Worm (Caenorhabditis elegans) whole organism, midembryonic: Measurements from ENCODE around the gene ech-5.

ENCODE experiments used
- T22C8.4 ChIP-seq: fragments of 200-800 bp; sonication (Bioruptor generic); IDR thresholded peaks from 2 replicates; pipeline ENCODE4 v1.3.6; 2022; ENCODE audit warnings: missing genetic modification characterization, missing compliant biosample characterization
- cog-1 ChIP-seq: sonication (generic microtip); optimal IDR thresholded peaks from 2 replicates; lab custom pipeline; 2016; ENCODE audit warnings: missing genetic modification characterization, missing compliant biosample characterization
- flt-1 ChIP-seq: fragments of 200-800 bp; sonication (Bioruptor generic); IDR thresholded peaks from 2 replicates; pipeline ENCODE4 v1.3.6; 2022; ENCODE audit warnings: missing genetic modification characterization, missing compliant biosample characterization
- klf-2 ChIP-seq: fragments of 200-800 bp; sonication (Bioruptor generic); conservative IDR thresholded peaks from 2 replicates; pipeline ENCODE4 v1.3.6; 2022; ENCODE audit warnings: missing genetic modification reagents, missing genetic modification characterization, missing compliant biosample characterization
- med-1 ChIP-seq: sonication (generic microtip); optimal IDR thresholded peaks from 2 replicates; lab custom pipeline; 2017; ENCODE audit warnings: missing genetic modification characterization, mild to moderate bottlenecking, missing compliant biosample characterization, antibody characterized with exemption, missing genetic modification reagents; ENCODE audit not compliant: insufficient read depth
- tab-1 ChIP-seq: fragments of 200-800 bp; sonication (Bioruptor generic); IDR thresholded peaks from 2 replicates; pipeline ENCODE4 v1.3.6; 2022; ENCODE audit warnings: missing genetic modification characterization, missing compliant biosample characterization
- ztf-23 ChIP-seq: fragments of 200-800 bp; sonication (Bioruptor generic); IDR thresholded peaks from 2 replicates; pipeline ENCODE4 v1.3.6; 2022; ENCODE audit warnings: missing genetic modification reagents, missing genetic modification characterization, missing compliant biosample characterization
- ztf-29 ChIP-seq: fragments of 200-800 bp; sonication (Bioruptor generic); IDR thresholded peaks from 2 replicates; pipeline ENCODE4 v1.3.6; 2022; ENCODE audit warnings: missing genetic modification reagents, missing genetic modification characterization, missing compliant biosample characterization

ce11 chrIV:800518-800917, 3.7 kb downstream of the ech-5 start, which contains the start of gene mrpl-46:
- no peak for TF ChIP-seq flt-1 (GFP tag; lab: Robert Waterston, UW)
- no peak for TF ChIP-seq tab-1 (GFP tag; lab: Robert Waterston, UW)
- no peak for TF ChIP-seq cog-1 (tag; lab: Kevin White, UChicago)
- no peak for TF ChIP-seq med-1 (GFP tag; lab: Kevin White, UChicago)
- no peak for TF ChIP-seq klf-2
- TF ChIP-seq ztf-29 (GFP tag; lab: Robert Waterston, UW): no peak
- no peak for TF ChIP-seq ztf-23 (GFP tag; lab: Robert Waterston, UW)
- no peak for TF ChIP-seq T22C8.4 (GFP tag; lab: Robert Waterston, UW)
